Fruit fly (Drosophila melanogaster): ENCODE measurements around the gene Dip-B.

The Dip-B gene

DNA sequence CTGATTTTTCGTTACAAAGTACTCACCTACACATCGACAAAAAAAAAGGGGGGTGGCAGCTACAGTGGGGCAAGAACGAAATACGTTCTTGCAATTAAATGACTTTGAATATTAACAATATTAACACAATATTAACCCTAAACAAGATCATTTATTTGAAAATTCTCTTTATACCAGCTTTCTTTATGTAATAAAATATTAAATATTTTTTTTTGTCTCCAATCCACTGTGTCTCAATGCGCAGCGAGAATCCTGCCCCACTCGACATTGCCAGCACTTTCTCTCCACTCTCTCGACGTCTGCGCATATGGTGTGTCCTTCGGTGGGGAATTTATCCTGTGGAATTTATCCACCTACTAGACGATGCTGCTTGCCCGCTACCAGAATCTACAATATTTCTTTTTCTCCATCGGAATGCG, 18.4 kb downstream of the Dip-B start (continued):
- TF ChIP-seq bab2 (GFP tag; optimal IDR thresholded peaks at IDR 0.05) = peak; percentile 68
- TF ChIP-seq slou (GFP tag; optimal IDR thresholded peaks at IDR 0.05) = peak; percentile 76
- no peak for TF ChIP-seq luna (GFP tag; optimal IDR thresholded peaks at IDR 0.05)
- TF ChIP-seq CG17328 (GFP tag; IDR thresholded peaks at IDR 0.05) = peak; percentile 94
- TF ChIP-seq ATbp (GFP tag; optimal IDR thresholded peaks at IDR 0.05) = peak; percentile 91
- peak; percentile 52 for TF ChIP-seq Bteb2 (GFP tag; optimal IDR thresholded peaks at IDR 0.05)
- TF ChIP-seq Rx (GFP tag; IDR thresholded peaks at IDR 0.05) = peak; percentile 87
- no peak for TF ChIP-seq emc (GFP tag; optimal IDR thresholded peaks at IDR 0.05)
- TF ChIP-seq unpg (GFP tag; optimal IDR thresholded peaks at IDR 0.05) = peak; percentile 89
- TF ChIP-seq Dip3 (GFP tag; optimal IDR thresholded peaks at IDR 0.05) = peak; percentile 42
- TF ChIP-seq CG13624 (GFP tag; optimal IDR thresholded peaks at IDR 0.05) = peak; percentile 54
- peak; percentile 41 for TF ChIP-seq tx (GFP tag; optimal IDR thresholded peaks at IDR 0.05)
- TF ChIP-seq ftz-f1 (GFP tag; optimal IDR thresholded peaks at IDR 0.05) = no peak
- TF ChIP-seq Sox100B (GFP tag; optimal IDR thresholded peaks at IDR 0.05) = peak; percentile 92
- peak; percentile 86 for TF ChIP-seq CG4424 (GFP tag; optimal IDR thresholded peaks at IDR 0.05)
- TF ChIP-seq CG15601 (tag; optimal IDR thresholded peaks at IDR 0.05) = peak; percentile 85
- TF ChIP-seq so (GFP tag; IDR thresholded peaks at IDR 0.05) = peak; percentile 95
- TF ChIP-seq otp (GFP tag; IDR thresholded peaks at IDR 0.05) = peak; percentile 93
- TF ChIP-seq pum (GFP tag; optimal IDR thresholded peaks at IDR 0.05) = peak; percentile 50
- TF ChIP-seq org-1 (GFP tag; optimal IDR thresholded peaks at IDR 0.05) = peak; percentile 87
- TF ChIP-seq CG9797 (GFP tag; optimal IDR thresholded peaks at IDR 0.05) = no peak
- TF ChIP-seq sr (GFP tag; IDR thresholded peaks at IDR 0.05) = peak; percentile 41; the same call in 1 of the 3 replicates
- TF ChIP-seq chn (GFP tag; optimal IDR thresholded peaks at IDR 0.05) = peak; percentile 68
- TF ChIP-seq trem (tag; optimal IDR thresholded peaks at IDR 0.05) = peak; percentile 15
- peak; percentile 56 for TF ChIP-seq fd64A (GFP tag; optimal IDR thresholded peaks at IDR 0.05)
- TF ChIP-seq CrebB (tag; optimal IDR thresholded peaks at IDR 0.05) = peak; percentile 88
- TF ChIP-seq sim (GFP tag; IDR thresholded peaks at IDR 0.05) = peak; percentile 87
- TF ChIP-seq CG14667 (GFP tag; IDR thresholded peaks at IDR 0.05) = peak; percentile 88
- TF ChIP-seq Dad (GFP tag; optimal IDR thresholded peaks at IDR 0.05) = peak; percentile 57
- TF ChIP-seq CG4328 (GFP tag; optimal IDR thresholded peaks at IDR 0.05) = peak; percentile 92
- no peak for TF ChIP-seq hth (optimal IDR thresholded peaks at IDR 0.05)
- TF ChIP-seq CG14710 (tag; optimal IDR thresholded peaks at IDR 0.05) = peak; percentile 80
- no peak for TF ChIP-seq ato (GFP tag; IDR thresholded peaks at IDR 0.05; ENCODE audit: partially characterized antibody)
- TF ChIP-seq CG30403 (GFP tag; optimal IDR thresholded peaks at IDR 0.05) = peak; percentile 89
- peak; percentile 49 to 56 for TF ChIP-seq chif (GFP tag; optimal IDR thresholded peaks at IDR 0.05)
- no peak for TF ChIP-seq CG10565 (GFP tag; optimal IDR thresholded peaks at IDR 0.05)
- peak; percentile 70 for TF ChIP-seq salm (tag; optimal IDR thresholded peaks at IDR 0.05)
- peak; percentile 87 for TF ChIP-seq CG11085 (GFP tag; IDR thresholded peaks at IDR 0.05)
- peak; percentile 87 for TF ChIP-seq ssp (GFP tag; IDR thresholded peaks at IDR 0.05)
- TF ChIP-seq lab (GFP tag; optimal IDR thresholded peaks at IDR 0.05) = peak; percentile 97
- peak; percentile 63 for TF ChIP-seq CG8281 (tag; optimal IDR thresholded peaks at IDR 0.05)
- peak; percentile 91 for TF ChIP-seq CG11504 (tag; optimal IDR thresholded peaks at IDR 0.05)
- TF ChIP-seq pita (GFP tag; optimal IDR thresholded peaks at IDR 0.05) = no peak
- peak; percentile 92 for TF ChIP-seq CG7372 (GFP tag; IDR thresholded peaks at IDR 0.05)
- TF ChIP-seq Nf-YA (GFP tag; IDR thresholded peaks at IDR 0.05) = peak; percentile 89
- TF ChIP-seq CG12219 (GFP tag; optimal IDR thresholded peaks at IDR 0.05) = peak; percentile 81
- peak; percentile 96 for TF ChIP-seq CG14014 (GFP tag; IDR thresholded peaks at IDR 0.05)
- no peak for TF ChIP-seq sc (optimal IDR thresholded peaks at IDR 0.05)
- peak; percentile 82 for TF ChIP-seq sc (GFP tag; optimal IDR thresholded peaks at IDR 0.05)
- TF ChIP-seq CG7556 (GFP tag; optimal IDR thresholded peaks at IDR 0.05) = peak; percentile 95
- TF ChIP-seq CG9932 (GFP tag; IDR thresholded peaks at IDR 0.05) = peak; percentile 93
- peak; percentile 94 for TF ChIP-seq dmrt99B (tag; optimal IDR thresholded peaks at IDR 0.05)

Data from whole organism, embryonic.